Worm (Caenorhabditis elegans) whole organism, L4 larva: ENCODE measurements around the gene D1086.12.

Experiments
- R02D3.7 ChIP-seq: fragments of 150-350 bp; sonication (generic microtip); optimal IDR thresholded peaks from 3 replicates; lab custom pipeline; 2014; ENCODE audit warnings: missing biosample characterization, missing genetic modification characterization
- Y48G9A.11 ChIP-seq: fragments of 200-800 bp; sonication (Bioruptor generic); IDR thresholded peaks from 2 replicates; pipeline ENCODE4 v1.3.6; 2022; ENCODE audit warnings: missing genetic modification reagents, missing genetic modification characterization, missing compliant biosample characterization
- fkh-10 ChIP-seq: fragments of 150-350 bp; optimal IDR thresholded peaks from 2 replicates; lab custom pipeline; 2014; ENCODE audit warnings: missing biosample characterization, missing genetic modification reagents, missing genetic modification characterization
- mep-1 ChIP-seq: fragments of 150-350 bp; sonication (generic microtip); optimal IDR thresholded peaks from 3 replicates; lab custom pipeline; 2014; ENCODE audit warnings: missing biosample characterization, missing genetic modification characterization
- nhr-102 ChIP-seq: sonication (generic microtip); optimal IDR thresholded peaks from 2 replicates; lab custom pipeline; 2016; ENCODE audit warnings: mild to moderate bottlenecking, missing genetic modification characterization, moderate library complexity, missing compliant biosample characterization
- snpc-4 ChIP-seq: fragments of 150-350 bp; optimal IDR thresholded peaks from 2 replicates; lab custom pipeline; 2014; ENCODE audit warnings: missing biosample characterization, missing genetic modification characterization
- unc-39 ChIP-seq: sonication (generic microtip); optimal IDR thresholded peaks from 2 replicates; lab custom pipeline; 2017; ENCODE audit warnings: missing biosample characterization, missing genetic modification characterization

ce11 chrV:14139252-14140100 lies 38.5 kb downstream of the D1086.12 start:
- TF ChIP-seq fkh-10 (GFP tag; lab: Kevin White, UChicago): no peak
- TF ChIP-seq R02D3.7 (tag; lab: Kevin White, UChicago): no peak
- TF ChIP-seq Y48G9A.11 (GFP tag; lab: Robert Waterston, UW): no peak
- peak; percentile 24 for TF ChIP-seq mep-1
- TF ChIP-seq unc-39 (tag; lab: Kevin White, UChicago): no peak
- TF ChIP-seq nhr-102: no peak
- no peak for TF ChIP-seq snpc-4 (tag; lab: Kevin White, UChicago)
